Worm (Caenorhabditis elegans): Measurements from ENCODE around the gene lin-33.

lin-33 gene

ce11 chrIV:5954743-5955142, 24.3 kb downstream of the lin-33 start:
- TF ChIP-seq elt-3 (tag; optimal IDR thresholded peaks at IDR 0.05) (no peak), cnd-1 (tag; optimal IDR thresholded peaks at IDR 0.05) (peak; percentile 17), ces-1 (GFP tag; optimal IDR thresholded peaks at IDR 0.05) (peak; percentile 79), lin-13 (tag; optimal IDR thresholded peaks at IDR 0.05) (no peak)

ce11 chrIV:5959951-5960350, 29.5 kb downstream of the lin-33 start:
- peak; percentile 82 for TF ChIP-seq ces-1 (GFP tag; optimal IDR thresholded peaks at IDR 0.05)
- TF ChIP-seq unc-62 (GFP tag; optimal IDR thresholded peaks at IDR 0.05): no peak
- TF ChIP-seq elt-1 (tag; optimal IDR thresholded peaks at IDR 0.05; ENCODE audit: borderline replicate concordance, insufficient read depth): no peak
- no peak for TF ChIP-seq unc-39 (tag; optimal IDR thresholded peaks at IDR 0.05)

- TF ChIP-seq mab-5 (tag; optimal IDR thresholded peaks at IDR 0.05) (no peak), mls-2 (tag; optimal IDR thresholded peaks at IDR 0.05) (no peak), lsy-2 (tag; optimal IDR thresholded peaks at IDR 0.05) (no peak), M03D4.4 (tag; optimal IDR thresholded peaks at IDR 0.05) (no peak), unc-39 (tag; optimal IDR thresholded peaks at IDR 0.05) (no peak), ceh-43 (GFP tag; optimal IDR thresholded peaks at IDR 0.05) (no peak), zip-8 (tag; optimal IDR thresholded peaks at IDR 0.05) (no peak), flh-1 (GFP tag; optimal IDR thresholded peaks at IDR 0.05) (no peak), ceh-83 (GFP tag; optimal IDR thresholded peaks at IDR 0.05) (no peak), sem-2 (GFP tag; optimal IDR thresholded peaks at IDR 0.05) (no peak), ztf-11 (tag; optimal IDR thresholded peaks at IDR 0.05) (no peak), nhr-237 (tag; optimal IDR thresholded peaks at IDR 0.05) (no peak), lin-32 (GFP tag; optimal IDR thresholded peaks at IDR 0.05) (no peak), drap-1 (GFP tag; optimal IDR thresholded peaks at IDR 0.05) (no peak), unc-62 (GFP tag; optimal IDR thresholded peaks at IDR 0.05) (no peak)
Measured at ce11 chrIV:5962219-5962945, 31.9 kb downstream of the lin-33 start, which contains the start of gene K02B2.6. Gene K02B2.6 (minus strand): TSS chrIV:5962269.

- TF ChIP-seq blmp-1 (tag; optimal IDR thresholded peaks at IDR 0.05): no peak
- TF ChIP-seq hlh-1 (tag; optimal IDR thresholded peaks at IDR 0.05): peak; percentile 62
- TF ChIP-seq elt-1 (tag; optimal IDR thresholded peaks at IDR 0.05; ENCODE audit: borderline replicate concordance, insufficient read depth): no peak
- peak; percentile 62 for TF ChIP-seq unc-62 (GFP tag; optimal IDR thresholded peaks at IDR 0.05)
- peak; percentile 21 for TF ChIP-seq nhr-2 (tag; optimal IDR thresholded peaks at IDR 0.05)
- peak; percentile 28 for TF ChIP-seq ceh-39 (tag; optimal IDR thresholded peaks at IDR 0.05)
Measured at ce11 chrIV:5964286-5964685, 33.8 kb downstream of the lin-33 start.

- TF ChIP-seq mab-5 (tag; optimal IDR thresholded peaks at IDR 0.05) (no peak), bed-3 (GFP tag; optimal IDR thresholded peaks at IDR 0.05) (peak; percentile 67), lin-13 (tag; optimal IDR thresholded peaks at IDR 0.05) (no peak), lsy-2 (tag; optimal IDR thresholded peaks at IDR 0.05) (peak; percentile 19), ceh-83 (GFP tag; optimal IDR thresholded peaks at IDR 0.05) (peak; percentile 91), elt-3 (tag; optimal IDR thresholded peaks at IDR 0.05) (no peak), flh-1 (GFP tag; optimal IDR thresholded peaks at IDR 0.05) (peak; percentile 61), nhr-12 (tag; optimal IDR thresholded peaks at IDR 0.05) (no peak), hlh-1 (tag; optimal IDR thresholded peaks at IDR 0.05) (peak; percentile 39), mls-2 (tag; optimal IDR thresholded peaks at IDR 0.05) (peak; percentile 86), drap-1 (GFP tag; optimal IDR thresholded peaks at IDR 0.05) (peak; percentile 92), tbx-8 (GFP tag; optimal IDR thresholded peaks at IDR 0.05) (peak; percentile 40), M03D4.4 (tag; optimal IDR thresholded peaks at IDR 0.05) (peak; percentile 89), nhr-2 (tag; optimal IDR thresholded peaks at IDR 0.05) (no peak), sem-2 (GFP tag; optimal IDR thresholded peaks at IDR 0.05) (peak; percentile 79), elt-1 (tag; optimal IDR thresholded peaks at IDR 0.05; ENCODE audit: borderline replicate concordance, insufficient read depth) (no peak), zip-8 (tag; optimal IDR thresholded peaks at IDR 0.05) (no peak), mep-1 (tag; optimal IDR thresholded peaks at IDR 0.05) (peak; percentile 79), nhr-76 (tag; optimal IDR thresholded peaks at IDR 0.05) (no peak), ces-1 (GFP tag; optimal IDR thresholded peaks at IDR 0.05) (peak; percentile 63), blmp-1 (tag; optimal IDR thresholded peaks at IDR 0.05) (no peak), nhr-28 (tag; optimal IDR thresholded peaks at IDR 0.05) (peak; percentile 57), ham-2 (GFP tag; optimal IDR thresholded peaks at IDR 0.05) (peak; percentile 85), unc-120 (tag; optimal IDR thresholded peaks at IDR 0.05; ENCODE audit: poor library complexity, severe bottlenecking) (peak; percentile 97), cnd-1 (tag; optimal IDR thresholded peaks at IDR 0.05) (peak; percentile 92), nhr-237 (tag; optimal IDR thresholded peaks at IDR 0.05) (no peak), ceh-39 (tag; optimal IDR thresholded peaks at IDR 0.05) (peak; percentile 9), lin-32 (GFP tag; optimal IDR thresholded peaks at IDR 0.05) (peak; percentile 76), ztf-11 (tag; optimal IDR thresholded peaks at IDR 0.05) (peak; percentile 27), unc-39 (tag; optimal IDR thresholded peaks at IDR 0.05) (peak; percentile 24), sptf-1 (tag; optimal IDR thresholded peaks at IDR 0.05) (peak; percentile 92), unc-62 (GFP tag; optimal IDR thresholded peaks at IDR 0.05) (peak; percentile 39), snpc-4 (tag; optimal IDR thresholded peaks at IDR 0.05) (no peak), ceh-43 (GFP tag; optimal IDR thresholded peaks at IDR 0.05) (peak; percentile 67), pha-4 (tag; optimal IDR thresholded peaks at IDR 0.05) (peak; percentile 69)
Measured at ce11 chrIV:5967035-5967499, 36.6 kb downstream of the lin-33 start.

Measured in whole organism, mixed stage, embryonic.